Worm (Caenorhabditis elegans) whole organism, L1 larva: ENCODE data around the gene F52B10.3.

Experiments
- C16A3.4 ChIP-seq: fragments of 150-350 bp; optimal IDR thresholded peaks from 2 replicates; lab custom pipeline; 2014; ENCODE audit warnings: missing biosample characterization, missing genetic modification characterization
- F16B12.6 ChIP-seq: fragments of 150-350 bp; optimal IDR thresholded peaks from 2 replicates; lab custom pipeline; 2014; ENCODE audit warnings: missing biosample characterization, missing genetic modification characterization
- Y116A8C.19 ChIP-seq: sonication (generic microtip); optimal IDR thresholded peaks from 2 replicates; lab custom pipeline; 2016; ENCODE audit warnings: missing compliant biosample characterization, missing genetic modification characterization, borderline replicate concordance
- aha-1 ChIP-seq: fragments of 150-350 bp; optimal IDR thresholded peaks from 2 replicates; lab custom pipeline; 2014; ENCODE audit warnings: missing biosample characterization, missing genetic modification characterization
- alr-1 ChIP-seq: fragments of 200-800 bp; sonication (Bioruptor generic); optimal IDR thresholded peaks from 2 replicates; lab custom pipeline; 2018; ENCODE audit warnings: borderline replicate concordance, mild to moderate bottlenecking, missing genetic modification characterization, missing compliant biosample characterization
- aly-2 ChIP-seq: fragments of 150-350 bp; optimal IDR thresholded peaks from 2 replicates; lab custom pipeline; 2014; ENCODE audit warnings: missing biosample characterization, missing genetic modification characterization
- blmp-1 ChIP-seq: fragments of 150-350 bp; optimal IDR thresholded peaks from 2 replicates; lab custom pipeline; 2014; ENCODE audit warnings: missing biosample characterization, missing genetic modification characterization
- dpl-1 ChIP-seq, 3 experiments: fragments of 150-350 bp in 2 of 3; sonication (generic microtip) in 1 of 3; optimal IDR thresholded peaks; 2 replicates each; lab custom pipeline; 2014 to 2017; ENCODE audit warnings: missing biosample characterization in 3 of 3, missing genetic modification characterization in 3 of 3, missing genetic modification reagents in 3 of 3
- efl-1 ChIP-seq, 4 experiments: fragments of 150-350 bp; optimal IDR thresholded peaks in 3 of 4; peaks in 1 of 4; 1 replicate in 1 of 4; 2 replicates in 3 of 4; lab custom pipeline; 2014; ENCODE audit warnings: missing biosample characterization in 2 of 4, missing genetic modification characterization in 2 of 4, missing genetic modification reagents in 2 of 4
- egl-27 ChIP-seq, 2 experiments: fragments of 150-350 bp in 1 of 2; sonication (generic microtip); optimal IDR thresholded peaks; 3 replicates each; lab custom pipeline; 2017 to 2018; ENCODE audit warnings: missing biosample characterization in 2 of 2, missing genetic modification characterization in 2 of 2, missing genetic modification reagents in 2 of 2
- elt-3 ChIP-seq, 6 experiments: fragments of 150-350 bp in 1 of 6; sonication (generic microtip); optimal IDR thresholded peaks; 2 replicates each; lab custom pipeline; 2017 to 2018; ENCODE audit warnings: missing biosample characterization in 6 of 6, missing genetic modification characterization in 6 of 6, inconsistent platforms in 1 of 6
- fos-1 ChIP-seq: fragments of 150-350 bp; optimal IDR thresholded peaks from 2 replicates; lab custom pipeline; 2014; ENCODE audit warnings: missing biosample characterization, missing genetic modification characterization
- grh-1 ChIP-seq: fragments of 200-800 bp; sonication (Bioruptor generic); IDR thresholded peaks from 2 replicates; pipeline ENCODE4 v1.3.6; 2022; ENCODE audit warnings: missing genetic modification reagents, missing genetic modification characterization, missing compliant biosample characterization
- irx-1 ChIP-seq: sonication (generic microtip); optimal IDR thresholded peaks from 2 replicates; lab custom pipeline; 2016; ENCODE audit warnings: missing genetic modification characterization, missing compliant biosample characterization
- jun-1 ChIP-seq: fragments of 150-350 bp; optimal IDR thresholded peaks from 2 replicates; lab custom pipeline; 2014; ENCODE audit warnings: missing biosample characterization, missing genetic modification reagents, missing genetic modification characterization
- lin-13 ChIP-seq: fragments of 150-350 bp; optimal IDR thresholded peaks from 2 replicates; lab custom pipeline; 2014; ENCODE audit warnings: missing biosample characterization, missing genetic modification reagents, missing genetic modification characterization
- lin-14 ChIP-seq: fragments of 200-800 bp; sonication (Bioruptor generic); optimal IDR thresholded peaks from 2 replicates; lab custom pipeline; 2018; ENCODE audit warnings: mild to moderate bottlenecking, missing genetic modification characterization, moderate library complexity, missing compliant biosample characterization
- lin-35 ChIP-seq, 2 experiments: fragments of 150-350 bp; optimal IDR thresholded peaks; 2 replicates each; lab custom pipeline; 2014; ENCODE audit warnings: missing biosample characterization in 2 of 2, missing genetic modification characterization in 2 of 2, missing genetic modification reagents in 2 of 2
- lsy-2 ChIP-seq, 2 experiments: fragments of 150-350 bp; optimal IDR thresholded peaks; 2 replicates each; lab custom pipeline; 2014; ENCODE audit warnings: missing biosample characterization in 2 of 2, missing genetic modification characterization in 2 of 2
- mab-9 ChIP-seq: fragments of 200-800 bp; sonication (Bioruptor generic); IDR thresholded peaks from 2 replicates; pipeline ENCODE4 v1.3.6; 2022; ENCODE audit warnings: missing genetic modification reagents, missing genetic modification characterization, missing compliant biosample characterization
- mdl-1 ChIP-seq, 2 experiments: fragments of 150-350 bp; optimal IDR thresholded peaks; 2 replicates each; lab custom pipeline; 2014 to 2017; ENCODE audit warnings: missing biosample characterization in 2 of 2, missing genetic modification characterization in 2 of 2, inconsistent platforms in 1 of 2
- mep-1 ChIP-seq: fragments of 150-350 bp; optimal IDR thresholded peaks from 2 replicates; lab custom pipeline; 2014; ENCODE audit warnings: missing biosample characterization, missing genetic modification characterization
- nhr-19 ChIP-seq: fragments of 200-800 bp; sonication (Bioruptor generic); conservative IDR thresholded peaks from 2 replicates; pipeline ENCODE4 v1.3.6; 2022; ENCODE audit warnings: missing genetic modification characterization, missing compliant biosample characterization
- nhr-20 ChIP-seq: sonication (generic microtip); optimal IDR thresholded peaks from 2 replicates; lab custom pipeline; 2016; ENCODE audit warnings: mild to moderate bottlenecking, missing genetic modification characterization, missing compliant biosample characterization
- nhr-47 ChIP-seq: sonication (generic microtip); optimal IDR thresholded peaks from 2 replicates; lab custom pipeline; 2016; ENCODE audit warnings: mild to moderate bottlenecking, missing genetic modification characterization, moderate library complexity, missing compliant biosample characterization
- nhr-71 ChIP-seq: sonication (generic microtip); optimal IDR thresholded peaks from 2 replicates; lab custom pipeline; 2016; ENCODE audit warnings: mild to moderate bottlenecking, missing genetic modification characterization, moderate library complexity, missing compliant biosample characterization
- nhr-76 ChIP-seq: sonication (generic microtip); optimal IDR thresholded peaks from 2 replicates; lab custom pipeline; 2017; ENCODE audit warnings: missing biosample characterization, missing genetic modification characterization
- nhr-77 ChIP-seq: fragments of 150-350 bp; optimal IDR thresholded peaks from 2 replicates; lab custom pipeline; 2014; ENCODE audit warnings: missing biosample characterization, missing genetic modification characterization
- nhr-85 ChIP-seq: sonication (generic microtip); peaks from one replicate; lab custom pipeline; 2016; ENCODE audit warnings: missing genetic modification characterization, inconsistent platforms, missing compliant biosample characterization
- nhr-90 ChIP-seq: sonication (generic microtip); optimal IDR thresholded peaks from 2 replicates; lab custom pipeline; 2016; ENCODE audit warnings: mild to moderate bottlenecking, missing genetic modification characterization, missing compliant biosample characterization; ENCODE audit not compliant: poor library complexity
- pqm-1 ChIP-seq: sonication (generic microtip); optimal IDR thresholded peaks from 3 replicates; lab custom pipeline; 2017; ENCODE audit warnings: missing biosample characterization, missing genetic modification characterization
- rnt-1 ChIP-seq: sonication (generic microtip); optimal IDR thresholded peaks from 2 replicates; lab custom pipeline; 2016; ENCODE audit warnings: mild to moderate bottlenecking, missing genetic modification characterization, moderate library complexity, missing compliant biosample characterization
- snpc-4 ChIP-seq: fragments of 150-350 bp; optimal IDR thresholded peaks from 2 replicates; lab custom pipeline; 2014; ENCODE audit warnings: missing biosample characterization, missing genetic modification characterization
- snu-23 ChIP-seq: sonication (generic microtip); optimal IDR thresholded peaks from 2 replicates; lab custom pipeline; 2016; ENCODE audit warnings: missing genetic modification characterization, missing compliant biosample characterization
- sptf-1 ChIP-seq: fragments of 150-350 bp; optimal IDR thresholded peaks from 2 replicates; lab custom pipeline; 2014; ENCODE audit warnings: missing biosample characterization, missing genetic modification characterization
- swsn-7 ChIP-seq: sonication (generic microtip); optimal IDR thresholded peaks from 2 replicates; lab custom pipeline; 2016; ENCODE audit warnings: missing genetic modification characterization, missing compliant biosample characterization
- tbx-2 ChIP-seq: sonication (generic microtip); optimal IDR thresholded peaks from 2 replicates; lab custom pipeline; 2016; ENCODE audit warnings: missing genetic modification characterization, missing compliant biosample characterization
- unc-130 ChIP-seq: fragments of 150-350 bp; optimal IDR thresholded peaks from 2 replicates; lab custom pipeline; 2017; ENCODE audit warnings: missing biosample characterization, missing genetic modification characterization, inconsistent platforms
- unc-62 ChIP-seq: fragments of 150-350 bp; optimal IDR thresholded peaks from 2 replicates; lab custom pipeline; 2014; ENCODE audit warnings: missing biosample characterization, missing genetic modification reagents, missing genetic modification characterization
- vab-15 ChIP-seq: sonication (generic microtip); optimal IDR thresholded peaks from 2 replicates; lab custom pipeline; 2017; ENCODE audit warnings: missing genotype, mild to moderate bottlenecking, missing genetic modification characterization, missing compliant biosample characterization
- zag-1 ChIP-seq: fragments of 150-350 bp; optimal IDR thresholded peaks from 2 replicates; lab custom pipeline; 2014; ENCODE audit warnings: missing biosample characterization, missing genetic modification characterization
- zip-4 ChIP-seq: fragments of 200-800 bp; sonication (Bioruptor generic); optimal IDR thresholded peaks from 2 replicates; lab custom pipeline; 2018; ENCODE audit warnings: mild to moderate bottlenecking, missing genetic modification characterization, moderate library complexity, missing compliant biosample characterization
- ztf-4 ChIP-seq: fragments of 150-350 bp; optimal IDR thresholded peaks from 2 replicates; lab custom pipeline; 2014; ENCODE audit warnings: missing biosample characterization, missing genetic modification characterization

Gene F52B10.3

ce11 chrX:2893026-2893662 lies 5.0 kb downstream of the F52B10.3 start (continued):
- TF ChIP-seq nhr-19 (GFP tag; lab: Robert Waterston, UW) (peak; percentile 96), tbx-2 (tag; lab: Kevin White, UChicago) (peak; percentile 62), F16B12.6 (tag; lab: Kevin White, UChicago) (no peak)

DNA sequence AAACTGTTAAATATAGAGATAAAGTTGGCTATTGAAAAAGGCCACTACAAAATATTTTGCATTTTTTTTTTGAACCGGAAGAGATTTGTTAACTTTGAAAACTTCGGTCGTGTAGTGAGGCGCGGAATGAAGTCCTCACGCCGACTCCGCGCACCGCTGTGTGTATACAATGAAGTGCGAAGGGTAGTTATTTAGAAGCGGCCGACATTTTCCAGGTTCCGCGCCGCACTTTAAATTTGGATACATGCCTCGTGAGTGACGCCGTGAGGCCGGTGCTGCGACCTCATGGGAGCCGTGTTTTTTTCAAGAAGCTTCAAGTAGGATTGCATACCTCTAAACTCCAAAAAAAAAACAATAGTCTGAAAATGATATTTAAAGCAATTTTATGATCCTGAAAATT lies 6.3 kb downstream of the F52B10.3 start:
- peak; percentile 95 for TF ChIP-seq snpc-4 (tag; lab: Kevin White, UChicago)
- no peak for TF ChIP-seq nhr-77 (tag; lab: Kevin White, UChicago)
- no peak for TF ChIP-seq zip-4 (GFP tag; lab: Kevin White, UChicago)
- no peak for TF ChIP-seq aly-2
- TF ChIP-seq nhr-19 (GFP tag; lab: Robert Waterston, UW), result no peak
- 0 out of 2 replicates have a peak, but pooled peaks have one; percentile 10 for TF ChIP-seq grh-1 (GFP tag; lab: Robert Waterston, UW)
- no peak for TF ChIP-seq dpl-1 (GFP tag; optimal IDR thresholded peaks at IDR 0.05; lab: Kevin White, UChicago)
- peak; percentile 11 for TF ChIP-seq lin-13 (GFP tag; lab: Kevin White, UChicago)
- peak; percentile 31 for TF ChIP-seq rnt-1 (tag; lab: Kevin White, UChicago)
- no peak for TF ChIP-seq lin-14
- no peak for TF ChIP-seq pqm-1 (tag; lab: Kevin White, UChicago)

- TF ChIP-seq alr-1 (tag; lab: Kevin White, UChicago), result no peak
- TF ChIP-seq nhr-20 (tag; lab: Kevin White, UChicago), result peak; percentile 84
- TF ChIP-seq grh-1 (GFP tag; lab: Robert Waterston, UW), result peak; percentile 59
- TF ChIP-seq mep-1 (tag; lab: Kevin White, UChicago), result peak; percentile 47
- peak; percentile 83 for TF ChIP-seq lin-14
- TF ChIP-seq nhr-19 (GFP tag; lab: Robert Waterston, UW), result peak; percentile 74
- peak; percentile 20 for TF ChIP-seq nhr-77 (tag; lab: Kevin White, UChicago)
- TF ChIP-seq irx-1 (tag; lab: Kevin White, UChicago), result no peak
- TF ChIP-seq sptf-1 (tag; lab: Kevin White, UChicago), result no peak
- peak; percentile 64 for TF ChIP-seq nhr-47
- TF ChIP-seq aha-1 (tag; lab: Kevin White, UChicago), result no peak
- peak; percentile 30 to 68 for TF ChIP-seq lsy-2 (tag; optimal IDR thresholded peaks at IDR 0.05; lab: Kevin White, UChicago)
- TF ChIP-seq unc-62 (GFP tag; lab: Kevin White, UChicago), result no peak
- TF ChIP-seq Y116A8C.19 (tag; lab: Kevin White, UChicago), result no peak
- peak; percentile 85 for TF ChIP-seq nhr-90 (tag; lab: Kevin White, UChicago)
- peak; percentile 62 for TF ChIP-seq ztf-4 (tag; lab: Kevin White, UChicago)
- TF ChIP-seq nhr-76 (tag; lab: Kevin White, UChicago), result no peak
- TF ChIP-seq fos-1, result peak; percentile 17
- peak in 1 of 3 experiments; percentile 7 for TF ChIP-seq dpl-1 (GFP tag; optimal IDR thresholded peaks at IDR 0.05; lab: Kevin White, UChicago)
- peak; percentile 46 for TF ChIP-seq C16A3.4 (tag; lab: Kevin White, UChicago)
- no peak for TF ChIP-seq efl-1 (optimal IDR thresholded peaks at IDR 0.05; lab: Kevin White, UChicago)
- peak in 1 of 2 experiments; percentile 72 for TF ChIP-seq efl-1 (GFP tag; optimal IDR thresholded peaks at IDR 0.05 in 1 of 2; lab: Kevin White, UChicago)
- peak; percentile 7 to 60 for TF ChIP-seq lin-35 (GFP tag; optimal IDR thresholded peaks at IDR 0.05; lab: Kevin White, UChicago)
- TF ChIP-seq snu-23 (GFP tag; lab: Kevin White, UChicago), result peak; percentile 78
- peak; percentile 6 for TF ChIP-seq swsn-7 (tag; lab: Kevin White, UChicago)
- TF ChIP-seq zip-4 (GFP tag; lab: Kevin White, UChicago), result no peak
- peak; percentile 62 for TF ChIP-seq tbx-2 (tag; lab: Kevin White, UChicago)
- TF ChIP-seq nhr-71, result peak; percentile 86
- TF ChIP-seq zag-1 (tag; lab: Kevin White, UChicago), result no peak
- peak; percentile 89 for TF ChIP-seq blmp-1 (tag; lab: Kevin White, UChicago)
- TF ChIP-seq mdl-1 (tag; optimal IDR thresholded peaks at IDR 0.05; lab: Kevin White, UChicago), result peak in 1 of 2 experiments; percentile 79
- TF ChIP-seq mab-9 (GFP tag; lab: Robert Waterston, UW), result no peak
- TF ChIP-seq vab-15 (tag; lab: Kevin White, UChicago), result peak; percentile 67
- peak; percentile 99 for TF ChIP-seq nhr-85
- peak in 1 of 2 experiments; percentile 55 for TF ChIP-seq egl-27 (tag; optimal IDR thresholded peaks at IDR 0.05; lab: Kevin White, UChicago)
- peak; percentile 33 to 96 (median 88) for TF ChIP-seq elt-3 (tag; optimal IDR thresholded peaks at IDR 0.05; lab: Kevin White, UChicago)
- TF ChIP-seq jun-1, result peak; percentile 5
- TF ChIP-seq unc-130 (tag; lab: Kevin White, UChicago), result peak; percentile 66
Measured at ce11 chrX:2891141-2891739, 6.9 kb downstream of the F52B10.3 start, which contains the start of gene B0410.3. B0410.3 (minus strand) TSS chrX:2891491.
